Worm (Caenorhabditis elegans): ENCODE data around the gene ZK1307.7.

DNA sequence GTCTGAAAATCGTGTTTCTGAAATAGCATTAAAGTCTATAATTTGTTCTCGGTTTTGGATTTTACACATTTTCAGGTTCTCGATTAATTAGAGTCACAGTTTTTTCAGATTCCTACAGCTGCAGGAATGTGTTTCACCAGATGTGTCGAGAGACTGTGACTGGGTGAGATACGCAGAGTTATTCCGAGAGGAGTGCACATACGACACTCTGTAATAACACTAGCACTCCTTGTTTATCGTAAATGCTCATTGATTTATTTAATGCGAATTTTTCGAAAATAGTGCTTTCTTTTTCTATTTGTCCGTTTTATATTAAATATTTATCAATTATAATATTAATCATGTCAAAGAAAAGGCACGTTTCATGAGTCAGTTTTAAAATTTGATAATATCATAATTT, 31.0 kb downstream of the ZK1307.7 start, which contains the start of gene ZK1320.11:
- TF ChIP-seq pros-1 (tag; optimal IDR thresholded peaks at IDR 0.05) (no peak), nhr-11 (tag; optimal IDR thresholded peaks at IDR 0.05) (no peak), F13H6.1 (tag; optimal IDR thresholded peaks at IDR 0.05) (no peak), nfya-1 (tag; optimal IDR thresholded peaks at IDR 0.05) (no peak), hlh-30 (tag; optimal IDR thresholded peaks at IDR 0.05; ENCODE audit: insufficient read depth) (no peak), dve-1 (tag; optimal IDR thresholded peaks at IDR 0.05) (no peak), elt-2 (tag; optimal IDR thresholded peaks at IDR 0.05) (no peak), ceh-9 (tag; optimal IDR thresholded peaks at IDR 0.05) (no peak), lim-6 (tag; optimal IDR thresholded peaks at IDR 0.05) (no peak), sox-2 (GFP tag; IDR thresholded peaks at IDR 0.05) (no peak), rnt-1 (tag; optimal IDR thresholded peaks at IDR 0.05) (no peak), hlh-6 (tag; optimal IDR thresholded peaks at IDR 0.05) (no peak), pat-9 (tag; optimal IDR thresholded peaks at IDR 0.05) (no peak)
